Worm (Caenorhabditis elegans) whole organism, L4/young adult: ENCODE data around the gene K05B2.4.

ENCODE experiments used
- W03F9.2 ChIP-seq: fragments of 150-350 bp; optimal IDR thresholded peaks from 2 replicates; lab custom pipeline; 2014; ENCODE audit warnings: missing biosample characterization, missing genetic modification characterization
- dao-5 ChIP-seq: sonication (generic microtip); optimal IDR thresholded peaks from 2 replicates; lab custom pipeline; 2016; ENCODE audit warnings: missing genotype, missing genetic modification characterization, moderate library complexity, missing compliant biosample characterization
- him-1 ChIP-seq: sonication (generic microtip); optimal IDR thresholded peaks from 2 replicates; lab custom pipeline; 2016; ENCODE audit warnings: missing genotype, missing genetic modification reagents, missing genetic modification characterization, missing compliant biosample characterization

DNA sequence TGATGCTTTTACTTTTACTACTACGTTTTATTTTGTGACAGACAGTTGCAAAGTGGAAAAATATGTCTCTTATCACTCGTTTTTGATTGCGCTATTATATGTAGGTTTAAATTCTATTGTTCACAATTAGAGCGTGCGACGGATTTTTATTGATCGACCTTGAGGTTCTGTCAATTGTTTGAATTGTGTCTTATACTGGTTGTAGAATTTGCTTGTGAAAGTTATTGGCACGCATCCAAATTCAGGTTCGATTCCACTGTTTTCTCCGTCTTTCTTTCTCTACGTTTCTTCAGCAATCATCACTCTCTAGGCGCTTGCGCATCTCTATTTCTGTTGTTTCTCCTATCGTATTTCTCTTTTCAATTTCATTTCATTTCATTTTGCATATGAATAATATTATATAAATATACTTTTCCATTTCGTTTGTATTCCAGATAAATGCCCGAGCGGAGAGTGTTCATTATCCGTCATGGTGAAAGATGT lies 27.1 kb downstream of the K05B2.4 start, which contains the start of gene T07F12.1:
- TF ChIP-seq dao-5 (tag; lab: Kevin White, UChicago) (no peak), W03F9.2 (tag; lab: Kevin White, UChicago) (no peak), him-1 (no peak)
